Worm (Caenorhabditis elegans): Measurements from ENCODE around the gene git-1.

Gene git-1

DNA sequence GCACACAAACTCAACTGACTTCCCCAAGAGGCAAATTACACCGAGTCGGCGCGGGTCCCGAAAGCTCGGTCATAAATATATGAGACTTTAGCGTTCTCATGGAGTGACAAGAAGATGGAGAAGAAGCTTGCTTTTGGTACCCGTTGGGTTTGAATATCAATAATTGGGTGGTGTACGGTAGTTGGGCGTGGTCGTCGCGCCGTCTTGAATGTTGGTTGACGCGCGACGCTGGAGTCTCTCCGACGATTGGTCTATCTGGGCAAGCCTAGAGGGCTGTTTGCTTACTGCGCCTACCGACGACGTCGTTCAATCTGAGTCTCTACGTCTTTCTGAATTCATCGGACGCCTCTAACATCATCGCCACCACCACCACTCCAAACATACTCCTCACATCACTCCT is 9.9 kb upstream of the git-1 start:
- TF ChIP-seq lsy-2 (tag; optimal IDR thresholded peaks at IDR 0.05) = peak; percentile 57
- TF ChIP-seq bed-3 (GFP tag; optimal IDR thresholded peaks at IDR 0.05) = no peak
- peak; percentile 3 for TF ChIP-seq ham-2 (GFP tag; optimal IDR thresholded peaks at IDR 0.05)

ce11 chrX:10516549-10516948 is 8.1 kb upstream of the git-1 start:
- peak; percentile 63 for TF ChIP-seq nhr-2 (tag; optimal IDR thresholded peaks at IDR 0.05)
- TF ChIP-seq mls-2 (tag; optimal IDR thresholded peaks at IDR 0.05) = no peak

DNA sequence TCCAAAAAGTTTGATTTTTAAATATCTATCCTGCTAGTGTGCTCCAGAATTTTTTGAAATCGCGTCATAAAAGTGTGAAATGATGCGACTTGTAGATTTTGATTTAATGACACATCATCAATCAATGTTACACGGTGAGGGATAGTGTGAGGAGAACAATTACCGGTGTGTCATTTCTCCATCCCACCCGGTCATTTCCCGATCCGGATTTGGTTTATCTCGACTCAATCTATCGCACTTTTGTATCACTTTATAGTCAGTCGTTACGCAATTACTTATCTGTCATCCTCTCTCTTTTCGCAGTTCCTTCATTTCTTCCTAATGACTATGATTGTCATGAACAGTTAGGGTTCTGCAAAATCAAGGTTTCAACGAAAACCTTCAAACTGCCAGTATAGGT is 4.5 kb upstream of the git-1 start:
- TF ChIP-seq mab-5 (tag; optimal IDR thresholded peaks at IDR 0.05) (no peak), unc-62 (GFP tag; optimal IDR thresholded peaks at IDR 0.05) (peak; percentile 92), elt-1 (tag; optimal IDR thresholded peaks at IDR 0.05; ENCODE audit: borderline replicate concordance, insufficient read depth) (peak; percentile 91), nhr-2 (tag; optimal IDR thresholded peaks at IDR 0.05) (peak; percentile 69)

DNA sequence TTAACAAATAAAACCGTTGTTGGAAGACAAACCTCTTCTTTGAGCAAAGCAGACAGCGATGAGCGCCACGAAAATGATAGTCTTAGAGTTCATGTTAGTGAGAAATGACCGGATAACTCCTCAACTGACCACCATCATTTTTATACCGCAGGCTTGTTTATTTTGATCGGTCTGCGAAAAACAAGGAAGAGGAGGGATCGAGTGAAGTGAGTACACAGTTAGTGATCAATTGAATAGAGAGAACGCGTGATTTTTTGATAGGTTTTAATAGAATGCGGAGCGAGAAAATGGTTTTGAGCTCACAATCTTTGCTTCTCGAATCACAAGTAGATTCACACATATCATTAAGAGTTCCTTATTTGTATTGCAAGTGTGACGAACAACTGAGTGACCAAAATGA is 3.4 kb upstream of the git-1 start, which contains the start of gene F14F3.4:
Gene F14F3.4 (minus strand): TSS at position 101 of the 400 bp plus-strand sequence.
- TF ChIP-seq ztf-11 (tag; optimal IDR thresholded peaks at IDR 0.05) (no peak), lsy-2 (tag; optimal IDR thresholded peaks at IDR 0.05) (no peak), ceh-43 (GFP tag; optimal IDR thresholded peaks at IDR 0.05) (no peak), zip-8 (tag; optimal IDR thresholded peaks at IDR 0.05) (no peak), unc-120 (tag; optimal IDR thresholded peaks at IDR 0.05; ENCODE audit: poor library complexity, severe bottlenecking) (no peak), elt-3 (tag; optimal IDR thresholded peaks at IDR 0.05) (no peak), unc-39 (tag; optimal IDR thresholded peaks at IDR 0.05) (no peak), snpc-4 (tag; optimal IDR thresholded peaks at IDR 0.05) (no peak), unc-62 (GFP tag; optimal IDR thresholded peaks at IDR 0.05) (no peak), drap-1 (GFP tag; optimal IDR thresholded peaks at IDR 0.05) (no peak), elt-1 (tag; optimal IDR thresholded peaks at IDR 0.05; ENCODE audit: borderline replicate concordance, insufficient read depth) (no peak), ceh-83 (GFP tag; optimal IDR thresholded peaks at IDR 0.05) (no peak), tbx-8 (GFP tag; optimal IDR thresholded peaks at IDR 0.05) (no peak)

DNA sequence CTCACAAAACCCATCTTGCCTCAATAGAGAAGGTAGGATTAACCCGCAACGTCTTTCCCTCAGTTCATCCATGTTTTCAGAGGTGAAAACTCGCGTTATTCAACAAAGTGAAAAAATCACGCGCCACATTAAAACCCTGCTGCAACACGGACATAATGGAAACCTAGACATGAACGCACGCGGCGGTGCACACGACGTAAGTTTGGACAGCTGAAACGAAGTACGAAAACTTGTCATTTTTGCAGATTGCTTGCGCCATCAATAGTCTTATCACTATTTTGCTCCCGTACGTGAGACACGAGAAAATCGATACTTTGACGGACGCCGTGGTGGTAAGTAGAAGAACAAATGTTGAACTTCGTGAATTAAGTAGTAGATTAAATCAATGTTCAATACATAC is 2.7 kb downstream of the git-1 start:
- no peak for TF ChIP-seq lsy-2 (tag; optimal IDR thresholded peaks at IDR 0.05)
- no peak for TF ChIP-seq ztf-11 (tag; optimal IDR thresholded peaks at IDR 0.05)
- no peak for TF ChIP-seq drap-1 (GFP tag; optimal IDR thresholded peaks at IDR 0.05)
- no peak for TF ChIP-seq zip-8 (tag; optimal IDR thresholded peaks at IDR 0.05)
- no peak for TF ChIP-seq nhr-28 (tag; optimal IDR thresholded peaks at IDR 0.05)
- no peak for TF ChIP-seq bed-3 (GFP tag; optimal IDR thresholded peaks at IDR 0.05)
- no peak for TF ChIP-seq mep-1 (tag; optimal IDR thresholded peaks at IDR 0.05)
- no peak for TF ChIP-seq elt-3 (tag; optimal IDR thresholded peaks at IDR 0.05)
- no peak for TF ChIP-seq nhr-76 (tag; optimal IDR thresholded peaks at IDR 0.05)
- TF ChIP-seq unc-62 (GFP tag; optimal IDR thresholded peaks at IDR 0.05) = no peak
- TF ChIP-seq elt-1 (tag; optimal IDR thresholded peaks at IDR 0.05; ENCODE audit: borderline replicate concordance, insufficient read depth) = no peak
- no peak for TF ChIP-seq nhr-2 (tag; optimal IDR thresholded peaks at IDR 0.05)
- TF ChIP-seq ceh-39 (tag; optimal IDR thresholded peaks at IDR 0.05) = no peak
- TF ChIP-seq pha-4 (tag; optimal IDR thresholded peaks at IDR 0.05) = no peak
- TF ChIP-seq unc-39 (tag; optimal IDR thresholded peaks at IDR 0.05) = no peak
- no peak for TF ChIP-seq tbx-8 (GFP tag; optimal IDR thresholded peaks at IDR 0.05)
- TF ChIP-seq ceh-83 (GFP tag; optimal IDR thresholded peaks at IDR 0.05) = no peak

ce11 chrX:10528993-10529392 is 4.3 kb downstream of the git-1 start, which contains the start of the genes F14F3.5 and slcf-1:
TSS of gene F14F3.5 (minus strand) at chrX:10529226.
TSS of gene slcf-1 (plus strand) at chrX:10529294.
- TF ChIP-seq mep-1 (tag; optimal IDR thresholded peaks at IDR 0.05) (no peak), ceh-39 (tag; optimal IDR thresholded peaks at IDR 0.05) (no peak), mab-5 (tag; optimal IDR thresholded peaks at IDR 0.05) (no peak), cnd-1 (tag; optimal IDR thresholded peaks at IDR 0.05) (no peak), elt-3 (tag; optimal IDR thresholded peaks at IDR 0.05) (no peak), lin-13 (tag; optimal IDR thresholded peaks at IDR 0.05) (no peak), sem-2 (GFP tag; optimal IDR thresholded peaks at IDR 0.05) (no peak), M03D4.4 (tag; optimal IDR thresholded peaks at IDR 0.05) (no peak), mls-2 (tag; optimal IDR thresholded peaks at IDR 0.05) (no peak), ces-1 (GFP tag; optimal IDR thresholded peaks at IDR 0.05) (no peak)
